Worm (Caenorhabditis elegans) whole organism, L4 larva: Measurements from ENCODE around the gene comt-2.

ENCODE experiments used
- aly-2 ChIP-seq: sonication (generic microtip); optimal IDR thresholded peaks from 2 replicates; lab custom pipeline; 2018; ENCODE audit warnings: missing biosample characterization, missing genetic modification characterization
- lsy-2 ChIP-seq, 2 experiments: fragments of 150-350 bp in 1 of 2; sonication (generic microtip) in 1 of 2; optimal IDR thresholded peaks; 2 replicates each; lab custom pipeline; 2014 to 2017; ENCODE audit warnings: missing biosample characterization in 2 of 2, missing genetic modification characterization in 2 of 2

ce11 chrV:16539666-16540065 is 45.4 kb upstream of the comt-2 start:
- TF ChIP-seq aly-2 (tag; lab: Kevin White, UChicago) (no peak), lsy-2 (tag; optimal IDR thresholded peaks at IDR 0.05; lab: Kevin White, UChicago) (no peak)
